Worm (Caenorhabditis elegans): ENCODE measurements around the gene F46C3.2.

F46C3.2 gene

ce11 chrX:11456665-11457064 lies 38.1 kb upstream of the F46C3.2 start:
- TF ChIP-seq ceh-43 (GFP tag; optimal IDR thresholded peaks at IDR 0.05) (no peak), lin-13 (tag; optimal IDR thresholded peaks at IDR 0.05) (no peak), lsy-2 (tag; optimal IDR thresholded peaks at IDR 0.05) (no peak), ceh-83 (GFP tag; optimal IDR thresholded peaks at IDR 0.05) (no peak)

- no peak for TF ChIP-seq lsy-2 (tag; optimal IDR thresholded peaks at IDR 0.05)
- TF ChIP-seq ceh-39 (tag; optimal IDR thresholded peaks at IDR 0.05): no peak
- no peak for TF ChIP-seq pha-4 (tag; optimal IDR thresholded peaks at IDR 0.05)
- no peak for TF ChIP-seq mep-1 (tag; optimal IDR thresholded peaks at IDR 0.05)
- TF ChIP-seq tbx-8 (GFP tag; optimal IDR thresholded peaks at IDR 0.05): no peak
- no peak for TF ChIP-seq bed-3 (GFP tag; optimal IDR thresholded peaks at IDR 0.05)
- TF ChIP-seq ceh-83 (GFP tag; optimal IDR thresholded peaks at IDR 0.05): no peak
- TF ChIP-seq unc-39 (tag; optimal IDR thresholded peaks at IDR 0.05): no peak
Measured at ce11 chrX:11454231-11454630, 35.7 kb upstream of the F46C3.2 start, which contains the start of gene F48C5.2. Gene F48C5.2 (minus strand): TSS chrX:11454331.

- TF ChIP-seq ceh-39 (tag; optimal IDR thresholded peaks at IDR 0.05) (no peak), elt-3 (tag; optimal IDR thresholded peaks at IDR 0.05) (no peak), mab-5 (tag; optimal IDR thresholded peaks at IDR 0.05) (no peak)
Measured at ce11 chrX:11452316-11452715, 33.7 kb upstream of the F46C3.2 start.

ce11 chrX:11450261-11450660 lies 31.7 kb upstream of the F46C3.2 start:
- TF ChIP-seq pha-4 (tag; optimal IDR thresholded peaks at IDR 0.05) (no peak), blmp-1 (tag; optimal IDR thresholded peaks at IDR 0.05) (no peak), mep-1 (tag; optimal IDR thresholded peaks at IDR 0.05) (no peak), unc-120 (tag; optimal IDR thresholded peaks at IDR 0.05; ENCODE audit: poor library complexity, severe bottlenecking) (no peak), flh-1 (GFP tag; optimal IDR thresholded peaks at IDR 0.05) (no peak), nhr-12 (tag; optimal IDR thresholded peaks at IDR 0.05) (no peak), unc-62 (GFP tag; optimal IDR thresholded peaks at IDR 0.05) (peak; percentile 30)

- no peak for TF ChIP-seq cnd-1 (tag; optimal IDR thresholded peaks at IDR 0.05)
- no peak for TF ChIP-seq ztf-11 (tag; optimal IDR thresholded peaks at IDR 0.05)
- TF ChIP-seq nhr-76 (tag; optimal IDR thresholded peaks at IDR 0.05): no peak
- no peak for TF ChIP-seq ham-2 (GFP tag; optimal IDR thresholded peaks at IDR 0.05)
- TF ChIP-seq tbx-8 (GFP tag; optimal IDR thresholded peaks at IDR 0.05): no peak
- TF ChIP-seq ceh-39 (tag; optimal IDR thresholded peaks at IDR 0.05): no peak
- TF ChIP-seq elt-3 (tag; optimal IDR thresholded peaks at IDR 0.05): no peak
- TF ChIP-seq bed-3 (GFP tag; optimal IDR thresholded peaks at IDR 0.05): no peak
Measured at ce11 chrX:11447695-11448094, 29.1 kb upstream of the F46C3.2 start.

- TF ChIP-seq mab-5 (tag; optimal IDR thresholded peaks at IDR 0.05) (no peak), drap-1 (GFP tag; optimal IDR thresholded peaks at IDR 0.05) (no peak), sptf-1 (tag; optimal IDR thresholded peaks at IDR 0.05) (no peak), unc-120 (tag; optimal IDR thresholded peaks at IDR 0.05; ENCODE audit: poor library complexity, severe bottlenecking) (no peak), nhr-2 (tag; optimal IDR thresholded peaks at IDR 0.05) (no peak), elt-1 (tag; optimal IDR thresholded peaks at IDR 0.05; ENCODE audit: borderline replicate concordance, insufficient read depth) (no peak), hlh-1 (tag; optimal IDR thresholded peaks at IDR 0.05) (no peak), nhr-237 (tag; optimal IDR thresholded peaks at IDR 0.05) (no peak), flh-1 (GFP tag; optimal IDR thresholded peaks at IDR 0.05) (no peak), zip-8 (tag; optimal IDR thresholded peaks at IDR 0.05) (no peak), ham-2 (GFP tag; optimal IDR thresholded peaks at IDR 0.05) (no peak), lin-13 (tag; optimal IDR thresholded peaks at IDR 0.05) (no peak), pha-4 (tag; optimal IDR thresholded peaks at IDR 0.05) (no peak), sem-2 (GFP tag; optimal IDR thresholded peaks at IDR 0.05) (no peak), mls-2 (tag; optimal IDR thresholded peaks at IDR 0.05) (no peak), M03D4.4 (tag; optimal IDR thresholded peaks at IDR 0.05) (no peak), nhr-76 (tag; optimal IDR thresholded peaks at IDR 0.05) (no peak)
Measured at ce11 chrX:11446535-11446934, 28.0 kb upstream of the F46C3.2 start, which contains the start of gene igeg-2. Gene igeg-2 (minus strand): TSS chrX:11446635.

All from whole organism, mixed stage, embryonic.